Worm (Caenorhabditis elegans) whole organism, mixed stage, embryonic: ENCODE measurements around the gene D1054.19.
A peak's percentile ranks its signal among the peaks of the same experiment; 100 is the strongest.

Experiments
- M03D4.4 ChIP-seq: sonication (generic microtip); optimal IDR thresholded peaks from 2 replicates; lab custom pipeline; 2017; ENCODE audit warnings: mild to moderate bottlenecking, missing genetic modification characterization, missing compliant biosample characterization
- bed-3 ChIP-seq: fragments of 200-800 bp; sonication (Bioruptor generic); optimal IDR thresholded peaks from 3 replicates; lab custom pipeline; 2018; ENCODE audit warnings: mild to moderate bottlenecking, missing genetic modification characterization, moderate library complexity, missing compliant biosample characterization
- blmp-1 ChIP-seq: fragments of 150-350 bp; optimal IDR thresholded peaks from 2 replicates; lab custom pipeline; 2014; ENCODE audit warnings: missing biosample characterization, missing genetic modification characterization
- ceh-39 ChIP-seq: fragments of 150-350 bp; optimal IDR thresholded peaks from 2 replicates; lab custom pipeline; 2014; ENCODE audit warnings: missing biosample characterization, missing genetic modification characterization
- ceh-43 ChIP-seq: fragments of 200-800 bp; sonication (Bioruptor generic); optimal IDR thresholded peaks from 2 replicates; lab custom pipeline; 2018; ENCODE audit warnings: mild to moderate bottlenecking, missing genetic modification characterization, moderate library complexity, missing compliant biosample characterization
- ces-1 ChIP-seq: fragments of 150-350 bp; optimal IDR thresholded peaks from 2 replicates; lab custom pipeline; 2014; ENCODE audit warnings: missing biosample characterization, missing genetic modification reagents, missing genetic modification characterization
- cnd-1 ChIP-seq: fragments of 200-800 bp; sonication (Bioruptor generic); optimal IDR thresholded peaks from 2 replicates; lab custom pipeline; 2018; ENCODE audit warnings: mild to moderate bottlenecking, missing genetic modification characterization, missing compliant biosample characterization
- drap-1 ChIP-seq: fragments of 200-800 bp; sonication (Bioruptor generic); optimal IDR thresholded peaks from 3 replicates; lab custom pipeline; 2018; ENCODE audit warnings: mild to moderate bottlenecking, missing genetic modification characterization, missing compliant biosample characterization
- elt-1 ChIP-seq: sonication (generic microtip); optimal IDR thresholded peaks from 2 replicates; lab custom pipeline; 2017; ENCODE audit warnings: missing genetic modification characterization, mild to moderate bottlenecking, missing compliant biosample characterization, antibody characterized with exemption, moderate library complexity, borderline replicate concordance; ENCODE audit not compliant: insufficient read depth
- elt-3 ChIP-seq: fragments of 150-350 bp; optimal IDR thresholded peaks from 2 replicates; lab custom pipeline; 2014; ENCODE audit warnings: missing biosample characterization, missing genetic modification characterization
- ham-2 ChIP-seq: fragments of 200-800 bp; sonication (Bioruptor generic); optimal IDR thresholded peaks from 2 replicates; lab custom pipeline; 2018; ENCODE audit warnings: mild to moderate bottlenecking, missing genetic modification characterization, missing compliant biosample characterization
- lin-13 ChIP-seq: fragments of 150-350 bp; optimal IDR thresholded peaks from 2 replicates; lab custom pipeline; 2014; ENCODE audit warnings: missing biosample characterization, missing genetic modification characterization
- lin-32 ChIP-seq: fragments of 200-800 bp; sonication (Bioruptor generic); optimal IDR thresholded peaks from 2 replicates; lab custom pipeline; 2018; ENCODE audit warnings: mild to moderate bottlenecking, missing genetic modification characterization, missing compliant biosample characterization
- lsy-2 ChIP-seq: fragments of 150-350 bp; optimal IDR thresholded peaks from 2 replicates; lab custom pipeline; 2014; ENCODE audit warnings: missing biosample characterization, missing genetic modification characterization
- mab-5 ChIP-seq: fragments of 150-350 bp; optimal IDR thresholded peaks from 2 replicates; lab custom pipeline; 2014; ENCODE audit warnings: missing biosample characterization, missing genetic modification characterization
- mep-1 ChIP-seq: fragments of 150-350 bp; optimal IDR thresholded peaks from 2 replicates; lab custom pipeline; 2017; ENCODE audit warnings: missing biosample characterization, missing genetic modification reagents, missing genetic modification characterization, inconsistent platforms
- mls-2 ChIP-seq: sonication (generic microtip); optimal IDR thresholded peaks from 2 replicates; lab custom pipeline; 2016; ENCODE audit warnings: mild to moderate bottlenecking, missing genetic modification characterization, moderate library complexity, missing compliant biosample characterization
- nhr-12 ChIP-seq: fragments of 150-350 bp; optimal IDR thresholded peaks from 2 replicates; lab custom pipeline; 2014; ENCODE audit warnings: missing biosample characterization, missing genetic modification characterization
- nhr-2 ChIP-seq: fragments of 150-350 bp; optimal IDR thresholded peaks from 2 replicates; lab custom pipeline; 2014; ENCODE audit warnings: missing biosample characterization, missing genetic modification characterization
- nhr-76 ChIP-seq: sonication (generic microtip); optimal IDR thresholded peaks from 2 replicates; lab custom pipeline; 2017; ENCODE audit warnings: missing biosample characterization, missing genetic modification characterization
- sem-2 ChIP-seq: fragments of 200-800 bp; sonication (Bioruptor generic); optimal IDR thresholded peaks from 2 replicates; lab custom pipeline; 2018; ENCODE audit warnings: mild to moderate bottlenecking, missing genetic modification characterization, missing compliant biosample characterization
- snpc-4 ChIP-seq: fragments of 150-350 bp; optimal IDR thresholded peaks from 2 replicates; lab custom pipeline; 2014; ENCODE audit warnings: missing biosample characterization, missing genetic modification characterization
- sptf-1 ChIP-seq: sonication (generic microtip); optimal IDR thresholded peaks from 2 replicates; lab custom pipeline; 2017; ENCODE audit warnings: mild to moderate bottlenecking, missing genetic modification characterization, moderate library complexity, missing compliant biosample characterization
- tbx-8 ChIP-seq: fragments of 200-800 bp; sonication (Bioruptor generic); optimal IDR thresholded peaks from 2 replicates; lab custom pipeline; 2018; ENCODE audit warnings: mild to moderate bottlenecking, missing genetic modification characterization, moderate library complexity, missing compliant biosample characterization
- unc-120 ChIP-seq: sonication (generic microtip); optimal IDR thresholded peaks from 2 replicates; lab custom pipeline; 2017; ENCODE audit warnings: missing genetic modification characterization, missing compliant biosample characterization; ENCODE audit not compliant: poor library complexity, severe bottlenecking
- unc-39 ChIP-seq: fragments of 150-350 bp; optimal IDR thresholded peaks from 2 replicates; lab custom pipeline; 2014; ENCODE audit warnings: missing biosample characterization, missing genetic modification characterization
- unc-62 ChIP-seq: fragments of 150-350 bp; optimal IDR thresholded peaks from 2 replicates; lab custom pipeline; 2014; ENCODE audit warnings: missing biosample characterization, missing genetic modification reagents, missing genetic modification characterization
- zip-8 ChIP-seq: fragments of 150-350 bp; optimal IDR thresholded peaks from 2 replicates; lab custom pipeline; 2014; ENCODE audit warnings: missing biosample characterization, missing genetic modification characterization
- ztf-11 ChIP-seq: fragments of 150-350 bp; optimal IDR thresholded peaks from 2 replicates; lab custom pipeline; 2014; ENCODE audit warnings: missing biosample characterization, missing genetic modification characterization

The D1054.19 gene

DNA sequence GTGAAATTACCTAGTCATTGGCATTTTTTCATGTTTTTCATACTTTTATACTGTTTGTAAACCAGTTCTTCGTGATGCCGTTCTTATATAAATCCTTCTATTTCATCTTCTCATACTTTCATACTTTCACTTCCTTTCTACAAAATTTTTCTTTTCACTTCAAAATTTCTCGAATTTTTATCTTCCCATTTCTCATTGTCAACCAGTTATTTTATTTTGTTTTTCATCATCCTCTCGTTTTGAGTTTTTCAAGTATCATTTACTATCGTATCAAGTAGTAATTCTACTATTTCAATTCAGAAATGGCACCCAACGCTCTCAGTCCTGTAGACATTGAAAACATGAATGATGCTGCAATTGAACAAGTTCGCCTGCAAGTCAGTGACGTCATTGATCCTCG lies 36.9 kb upstream of the D1054.19 start, which contains the start of gene F28H7.8:
TSS of gene F28H7.8 (plus strand) at position 301 of the 400 bp plus-strand sequence.
- TF ChIP-seq ham-2 (GFP tag; lab: Kevin White, UChicago) = no peak
- TF ChIP-seq zip-8 (tag; lab: Kevin White, UChicago) = no peak
- no peak for TF ChIP-seq lsy-2 (tag; lab: Kevin White, UChicago)
- TF ChIP-seq nhr-12 (tag; lab: Kevin White, UChicago) = no peak
- no peak for TF ChIP-seq nhr-2
- TF ChIP-seq ztf-11 (tag; lab: Kevin White, UChicago) = no peak
- TF ChIP-seq mep-1 = no peak
- no peak for TF ChIP-seq bed-3
- no peak for TF ChIP-seq mls-2 (tag; lab: Kevin White, UChicago)
- no peak for TF ChIP-seq elt-1 (tag; lab: Kevin White, UChicago)
- no peak for TF ChIP-seq tbx-8 (GFP tag; lab: Kevin White, UChicago)
- TF ChIP-seq lin-13 (tag; lab: Kevin White, UChicago) = no peak
- TF ChIP-seq ceh-39 = no peak

DNA sequence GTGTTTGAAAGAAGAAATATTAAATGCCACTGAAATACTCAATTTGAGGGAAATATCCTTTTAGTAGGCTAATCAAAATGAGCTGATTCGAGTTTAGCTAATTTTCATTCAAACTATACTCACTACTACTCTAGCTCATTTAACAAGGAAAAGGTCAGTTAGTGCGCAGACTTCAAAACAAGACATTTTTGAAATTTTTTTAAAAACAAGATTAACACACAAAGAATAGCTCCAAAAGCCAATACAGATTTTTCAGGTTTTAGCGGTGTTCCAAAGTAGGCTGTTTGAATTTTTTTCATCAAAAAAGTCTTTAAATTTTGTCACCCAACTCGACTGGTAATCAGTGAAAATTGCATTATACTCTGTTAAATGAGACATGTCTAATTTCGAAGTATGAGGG lies 34.8 kb upstream of the D1054.19 start:
- TF ChIP-seq cnd-1 (tag; lab: Kevin White, UChicago) (no peak), M03D4.4 (no peak), elt-1 (tag; lab: Kevin White, UChicago) (no peak), mab-5 (tag; lab: Kevin White, UChicago) (no peak), mls-2 (tag; lab: Kevin White, UChicago) (no peak), sptf-1 (tag; lab: Kevin White, UChicago) (no peak), unc-120 (no peak), elt-3 (no peak), drap-1 (GFP tag; lab: Kevin White, UChicago) (no peak), nhr-76 (tag; lab: Kevin White, UChicago) (no peak), unc-39 (tag; lab: Kevin White, UChicago) (no peak), sem-2 (GFP tag; lab: Kevin White, UChicago) (no peak), blmp-1 (tag; lab: Kevin White, UChicago) (no peak), lin-13 (tag; lab: Kevin White, UChicago) (no peak), snpc-4 (tag; lab: Kevin White, UChicago) (no peak), unc-62 (no peak)
- TF ChIP-seq, all 35 proteins: peak for 0

DNA sequence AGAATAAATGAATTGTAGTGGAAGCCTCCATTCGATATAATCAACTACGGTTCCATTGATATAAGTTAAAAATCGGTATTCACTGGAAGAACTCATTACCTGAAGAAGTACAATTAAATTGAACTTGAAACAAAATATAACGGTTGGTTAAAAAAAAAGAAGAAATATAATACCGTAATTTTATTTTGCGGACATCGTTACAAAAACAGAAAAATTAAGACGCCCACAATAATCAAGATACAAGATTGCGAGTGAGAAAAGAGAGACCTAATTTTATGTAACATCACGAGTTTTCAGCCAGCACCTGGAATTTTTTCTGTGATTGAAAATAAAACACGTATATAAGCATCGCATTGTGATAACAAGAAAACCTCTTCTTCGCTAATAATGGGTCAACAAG lies 32.9 kb upstream of the D1054.19 start, which contains the start of gene sre-6:
TSS of gene sre-6 (minus strand) at position 101 of the 400 bp plus-strand sequence.
- TF ChIP-seq M03D4.4 = no peak
- TF ChIP-seq blmp-1 (tag; lab: Kevin White, UChicago) = no peak
- TF ChIP-seq sptf-1 (tag; lab: Kevin White, UChicago) = no peak
- TF ChIP-seq drap-1 (GFP tag; lab: Kevin White, UChicago) = no peak

DNA sequence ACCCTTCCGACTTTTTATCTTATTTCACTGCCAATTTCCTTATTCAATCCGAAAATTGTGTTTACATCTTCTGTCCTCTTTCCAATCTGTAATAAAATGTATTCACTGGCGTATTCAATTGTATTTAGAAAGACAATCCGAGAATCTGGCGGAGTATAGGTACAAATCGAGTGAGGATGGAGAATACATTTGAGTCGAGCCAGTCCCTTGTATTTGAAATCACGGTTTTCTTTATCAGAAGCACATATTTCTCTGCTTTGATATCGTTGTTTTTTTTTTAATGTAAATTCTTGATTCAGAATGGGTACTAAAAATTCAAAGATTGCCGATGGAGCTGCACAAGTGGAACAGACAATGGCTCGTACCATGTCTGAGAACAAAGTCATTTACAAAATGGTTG lies 31.5 kb upstream of the D1054.19 start, which contains the start of gene ocr-1:
TSS of gene ocr-1 (plus strand) at position 301 of the 400 bp plus-strand sequence.
- TF ChIP-seq snpc-4 (tag; lab: Kevin White, UChicago) (no peak), ztf-11 (tag; lab: Kevin White, UChicago) (no peak), elt-1 (tag; lab: Kevin White, UChicago) (no peak), cnd-1 (tag; lab: Kevin White, UChicago) (no peak), elt-3 (no peak), drap-1 (GFP tag; lab: Kevin White, UChicago) (no peak), nhr-76 (tag; lab: Kevin White, UChicago) (no peak), lin-13 (tag; lab: Kevin White, UChicago) (no peak), tbx-8 (GFP tag; lab: Kevin White, UChicago) (no peak), ces-1 (GFP tag; lab: Kevin White, UChicago) (no peak), sptf-1 (tag; lab: Kevin White, UChicago) (no peak), nhr-2 (no peak)

DNA sequence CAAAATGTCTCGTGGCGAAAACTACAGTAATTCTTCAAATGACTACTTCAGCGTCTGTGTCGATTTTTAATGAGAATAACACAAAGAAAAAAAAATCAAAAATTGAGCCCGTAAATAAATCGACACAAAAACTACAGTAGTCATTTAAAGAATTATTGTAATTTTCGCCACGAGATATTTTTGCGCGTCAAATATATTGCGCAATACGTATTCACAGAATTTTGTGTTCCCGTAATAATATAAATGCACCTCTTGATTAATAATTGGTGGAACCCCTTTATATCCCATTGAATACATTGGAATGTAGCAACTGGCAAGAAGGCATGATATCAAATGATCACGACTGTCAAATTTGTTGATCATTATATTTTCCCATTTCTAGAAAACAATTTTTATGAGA lies 26.7 kb upstream of the D1054.19 start:
- TF ChIP-seq ham-2 (GFP tag; lab: Kevin White, UChicago) = no peak
- TF ChIP-seq lin-32 (GFP tag; lab: Kevin White, UChicago) = no peak
- TF ChIP-seq ztf-11 (tag; lab: Kevin White, UChicago) = no peak
- TF ChIP-seq unc-120 = no peak
- TF ChIP-seq zip-8 (tag; lab: Kevin White, UChicago) = peak; percentile 94
- no peak for TF ChIP-seq elt-1 (tag; lab: Kevin White, UChicago)

DNA sequence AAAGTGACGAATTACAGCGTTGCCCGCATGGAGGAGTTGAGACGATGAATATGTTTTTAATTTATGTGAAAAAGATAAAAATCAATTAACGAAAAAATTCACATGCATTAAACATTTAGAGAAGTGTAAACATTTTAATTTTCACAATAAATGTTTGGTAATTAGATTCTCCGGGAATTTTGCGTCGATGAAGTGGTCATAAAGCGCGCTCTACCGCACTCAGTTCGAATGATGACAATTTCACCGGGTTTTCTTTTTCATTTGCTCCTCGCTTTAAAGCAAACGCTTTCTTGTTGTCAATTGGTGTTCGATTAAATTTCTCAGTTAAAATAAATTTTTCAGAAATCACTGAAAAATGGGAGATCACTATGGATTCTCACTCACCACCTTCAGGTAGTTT lies 25.6 kb upstream of the D1054.19 start, which contains the start of the genes D1054.1 and pas-2:
TSS of gene D1054.1 (minus strand) at position 192 of the 400 bp plus-strand sequence.
TSS of gene pas-2 (plus strand) at position 343 of the 400 bp plus-strand sequence.
- TF ChIP-seq tbx-8 (GFP tag; lab: Kevin White, UChicago) = no peak
- no peak for TF ChIP-seq nhr-76 (tag; lab: Kevin White, UChicago)
- TF ChIP-seq lsy-2 (tag; lab: Kevin White, UChicago) = no peak
- TF ChIP-seq ceh-43 (GFP tag; lab: Kevin White, UChicago) = no peak
- TF ChIP-seq blmp-1 (tag; lab: Kevin White, UChicago) = no peak
- TF ChIP-seq mep-1 = peak; percentile 15
- TF ChIP-seq ces-1 (GFP tag; lab: Kevin White, UChicago) = peak; percentile 85
